Worm (Caenorhabditis elegans): ENCODE measurements around the gene F20D6.8.

DNA sequence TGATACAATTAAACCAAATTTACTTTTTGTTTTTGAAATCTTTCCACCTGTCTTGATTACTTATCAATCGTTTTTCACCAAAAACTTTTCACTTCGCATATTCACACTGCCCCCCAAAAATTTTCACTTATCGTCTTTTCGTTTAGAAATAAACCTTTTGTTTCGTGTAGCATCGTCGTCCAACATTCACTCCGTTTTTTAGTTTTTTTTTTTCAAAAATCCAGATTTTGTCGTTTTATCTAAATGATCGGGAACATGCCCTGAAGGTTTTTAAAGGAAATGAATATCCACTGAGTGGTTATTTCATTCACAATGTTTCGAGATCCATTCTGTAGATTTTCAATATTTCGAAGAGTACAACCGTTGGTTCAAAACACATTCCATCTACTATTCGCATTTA lies 50.1 kb downstream of the F20D6.8 start, which contains the start of gene D1014.7:
- TF ChIP-seq unc-39 (tag; optimal IDR thresholded peaks at IDR 0.05) (no peak), unc-62 (GFP tag; optimal IDR thresholded peaks at IDR 0.05) (no peak), mdl-1 (tag; optimal IDR thresholded peaks at IDR 0.05) (no peak)
